Fruit fly (Drosophila melanogaster): Measurements from ENCODE around the gene Ir10a.

The Ir10a gene

dm6 chrX:11338047-11338747, 27.2 kb upstream of the Ir10a start (continued):
- no peak for TF ChIP-seq NC2α (GFP tag; optimal IDR thresholded peaks at IDR 0.05)
- no peak for TF ChIP-seq Hmx (GFP tag; optimal IDR thresholded peaks at IDR 0.05)
- TF ChIP-seq usp (GFP tag; optimal IDR thresholded peaks at IDR 0.05): no peak
- peak; percentile 60 for TF ChIP-seq CG16863 (GFP tag; optimal IDR thresholded peaks at IDR 0.05)
- TF ChIP-seq CG4424 (GFP tag; optimal IDR thresholded peaks at IDR 0.05): peak; percentile 73
- TF ChIP-seq CG12236 (GFP tag; optimal IDR thresholded peaks at IDR 0.05): peak; percentile 26
- peak; percentile 58 for TF ChIP-seq ssp (GFP tag; IDR thresholded peaks at IDR 0.05)
- TF ChIP-seq fu2 (GFP tag; optimal IDR thresholded peaks at IDR 0.05): peak; percentile 63
- 0 out of 2 replicates have a peak, but pooled peaks have one; percentile 53 for TF ChIP-seq CG10321 (GFP tag; IDR thresholded peaks at IDR 0.05)
- peak; percentile 13 for TF ChIP-seq kah (GFP tag; optimal IDR thresholded peaks at IDR 0.05)
- TF ChIP-seq Atf3 (GFP tag; optimal IDR thresholded peaks at IDR 0.05): peak; percentile 42
- TF ChIP-seq CG17912 (GFP tag; optimal IDR thresholded peaks at IDR 0.05): no peak
- peak; percentile 8 for TF ChIP-seq CG13123 (GFP tag; optimal IDR thresholded peaks at IDR 0.05)
- TF ChIP-seq mirr (GFP tag; optimal IDR thresholded peaks at IDR 0.05): peak; percentile 29
- TF ChIP-seq chm (GFP tag; IDR thresholded peaks at IDR 0.05): no peak
- TF ChIP-seq row (GFP tag; IDR thresholded peaks at IDR 0.05): peak; percentile 79
- no peak for TF ChIP-seq CG9876 (GFP tag; optimal IDR thresholded peaks at IDR 0.05)
- no peak for TF ChIP-seq CG1233 (GFP tag; optimal IDR thresholded peaks at IDR 0.05)
- no peak for TF ChIP-seq CG9932 (GFP tag; IDR thresholded peaks at IDR 0.05)
- peak; percentile 29 for TF ChIP-seq CG6765 (GFP tag; optimal IDR thresholded peaks at IDR 0.05)
- TF ChIP-seq Scr (GFP tag; IDR thresholded peaks at IDR 0.05; ENCODE audit: partially characterized antibody): no peak
- TF ChIP-seq sisA (GFP tag; IDR thresholded peaks at IDR 0.05): peak; percentile 69
- peak; percentile 37 for TF ChIP-seq CG6683 (GFP tag; optimal IDR thresholded peaks at IDR 0.05)
- TF ChIP-seq ab (GFP tag; optimal IDR thresholded peaks at IDR 0.05): no peak
- no peak for TF ChIP-seq hb (GFP tag; IDR thresholded peaks at IDR 0.05; ENCODE audit: partially characterized antibody)
- TF ChIP-seq D19B (GFP tag; optimal IDR thresholded peaks at IDR 0.05): no peak
- no peak for TF ChIP-seq CG14050 (GFP tag; IDR thresholded peaks at IDR 0.05)
- peak; percentile 71 for TF ChIP-seq CG10209 (GFP tag; optimal IDR thresholded peaks at IDR 0.05)
- no peak for TF ChIP-seq TFAM (GFP tag; optimal IDR thresholded peaks at IDR 0.05)
- peak; percentile 47; the same call in 1 of the 2 replicates for TF ChIP-seq Ada2b (GFP tag; IDR thresholded peaks at IDR 0.05)
- no peak for TF ChIP-seq br (optimal IDR thresholded peaks at IDR 0.05)
- TF ChIP-seq Hmr (GFP tag; optimal IDR thresholded peaks at IDR 0.05): peak; percentile 0
- TF ChIP-seq CG11504 (tag; optimal IDR thresholded peaks at IDR 0.05): no peak
- peak; percentile 22 for TF ChIP-seq CG15696 (tag; optimal IDR thresholded peaks at IDR 0.05)
- no peak for TF ChIP-seq Dp (GFP tag; optimal IDR thresholded peaks at IDR 0.05)
- TF ChIP-seq CG1602 (GFP tag; optimal IDR thresholded peaks at IDR 0.05): peak; percentile 64
- peak; percentile 90 for TF ChIP-seq Med (GFP tag)
- no peak for TF ChIP-seq grn (GFP tag; optimal IDR thresholded peaks at IDR 0.05)
- peak; percentile 50 for TF ChIP-seq CG10462 (GFP tag; optimal IDR thresholded peaks at IDR 0.05)
- no peak for TF ChIP-seq unpg (GFP tag; optimal IDR thresholded peaks at IDR 0.05)
- TF ChIP-seq fd3F (GFP tag; optimal IDR thresholded peaks at IDR 0.05): peak; percentile 55
- peak; percentile 81 for TF ChIP-seq CG14710 (tag; optimal IDR thresholded peaks at IDR 0.05)
- peak in 1 of 2 experiments; percentile 47 for TF ChIP-seq Eip74EF (GFP tag; optimal IDR thresholded peaks at IDR 0.05)
- no peak for TF ChIP-seq CG13287 (GFP tag; IDR thresholded peaks at IDR 0.05; ENCODE audit: partially characterized antibody)
- TF ChIP-seq CG18764 (GFP tag; optimal IDR thresholded peaks at IDR 0.05): peak; percentile 26
- TF ChIP-seq CG12299 (tag; optimal IDR thresholded peaks at IDR 0.05): peak; percentile 39
- TF ChIP-seq Ets65A (GFP tag): peak; percentile 89
- no peak for TF ChIP-seq CG31224 (GFP tag; IDR thresholded peaks at IDR 0.05)
- TF ChIP-seq CG30403 (GFP tag; optimal IDR thresholded peaks at IDR 0.05): peak; percentile 87
- peak; percentile 84 for TF ChIP-seq CG10979 (tag; optimal IDR thresholded peaks at IDR 0.05)
